Fruit fly (Drosophila melanogaster): Measurements from ENCODE around the gene CG5262.

CG5262 gene

DNA sequence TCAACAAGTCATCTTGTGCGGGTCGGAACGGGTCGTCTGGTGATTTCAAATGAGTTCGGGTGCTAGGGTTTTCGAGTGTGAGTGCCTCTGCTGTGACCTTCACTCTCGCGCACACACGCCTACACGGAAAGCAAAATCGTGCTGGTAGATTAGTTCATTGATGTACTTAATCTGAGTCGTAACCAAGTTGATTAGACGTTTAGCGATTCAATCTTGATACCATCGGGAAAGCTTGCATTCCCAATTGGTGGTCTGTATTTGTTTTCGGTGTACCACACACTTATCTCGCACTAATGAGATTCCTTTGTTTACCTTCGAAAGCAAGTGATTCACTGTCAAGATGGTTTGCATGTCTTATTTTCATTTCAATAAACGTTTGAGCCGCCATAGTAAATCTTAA is 41.3 kb downstream of the CG5262 start:
- TF ChIP-seq fru (GFP tag; optimal IDR thresholded peaks at IDR 0.05) (peak; percentile 24), Mio (GFP tag; optimal IDR thresholded peaks at IDR 0.05) (no peak), dmrt93B (GFP tag; optimal IDR thresholded peaks at IDR 0.05) (no peak), ey (GFP tag; optimal IDR thresholded peaks at IDR 0.05) (peak; percentile 57), sage (GFP tag; optimal IDR thresholded peaks at IDR 0.05) (no peak), Dif (GFP tag; optimal IDR thresholded peaks at IDR 0.05; ENCODE audit: partially characterized antibody) (no peak), OdsH (GFP tag; optimal IDR thresholded peaks at IDR 0.05) (peak; percentile 40), N (GFP tag; optimal IDR thresholded peaks at IDR 0.05) (no peak), CG9705 (GFP tag; optimal IDR thresholded peaks at IDR 0.05) (no peak), Sp1 (GFP tag; optimal IDR thresholded peaks at IDR 0.05) (no peak), jim (GFP tag; optimal IDR thresholded peaks at IDR 0.05) (no peak), foxo (GFP tag; optimal IDR thresholded peaks at IDR 0.05) (peak in 1 of 2 experiments; percentile 44), Hr78 (GFP tag; optimal IDR thresholded peaks at IDR 0.05) (no peak), Hr83 (GFP tag; optimal IDR thresholded peaks at IDR 0.05; ENCODE audit: poor library complexity, severe bottlenecking) (no peak), Rel (GFP tag; optimal IDR thresholded peaks at IDR 0.05) (no peak), Rel (tag; optimal IDR thresholded peaks at IDR 0.05) (no peak), dsf (GFP tag; optimal IDR thresholded peaks at IDR 0.05; ENCODE audit: borderline replicate concordance) (no peak), tai (GFP tag; optimal IDR thresholded peaks at IDR 0.05) (no peak), Abd-B (GFP tag; optimal IDR thresholded peaks at IDR 0.05) (no peak), sv (GFP tag; optimal IDR thresholded peaks at IDR 0.05) (no peak), rgr (GFP tag; optimal IDR thresholded peaks at IDR 0.05) (peak; percentile 51), lola (GFP tag; optimal IDR thresholded peaks at IDR 0.05) (no peak), h (GFP tag; optimal IDR thresholded peaks at IDR 0.05) (peak; percentile 73), GATAd (GFP tag; optimal IDR thresholded peaks at IDR 0.05) (no peak), Vsx2 (GFP tag; optimal IDR thresholded peaks at IDR 0.05; ENCODE audit: partially characterized antibody) (no peak), brk (GFP tag; optimal IDR thresholded peaks at IDR 0.05) (peak; percentile 20), CG32264 (GFP tag; optimal IDR thresholded peaks at IDR 0.05) (no peak), Hnf4 (GFP tag; optimal IDR thresholded peaks at IDR 0.05) (no peak)

DNA sequence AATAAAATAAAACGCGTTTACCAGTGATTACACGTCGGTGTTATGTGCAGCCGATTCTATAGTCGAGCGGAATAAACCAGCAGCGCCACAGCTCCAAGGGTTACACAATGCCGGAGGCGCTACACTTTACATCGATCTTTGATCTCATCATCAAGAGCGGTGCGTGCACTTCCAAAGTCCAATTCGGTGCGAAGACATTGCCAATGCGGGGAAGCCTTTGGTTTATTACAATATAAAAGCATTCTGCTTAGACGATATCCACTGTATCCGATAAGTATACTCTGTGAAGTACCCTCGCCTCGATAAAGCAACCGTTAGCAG is 42.5 kb downstream of the CG5262 start:
- TF ChIP-seq lola (GFP tag; optimal IDR thresholded peaks at IDR 0.05): no peak
- TF ChIP-seq dmrt93B (GFP tag; optimal IDR thresholded peaks at IDR 0.05): no peak
- TF ChIP-seq Dfd (GFP tag; optimal IDR thresholded peaks at IDR 0.05): no peak
- no peak for TF ChIP-seq GATAd (GFP tag; optimal IDR thresholded peaks at IDR 0.05)
- TF ChIP-seq Dif (GFP tag; optimal IDR thresholded peaks at IDR 0.05; ENCODE audit: partially characterized antibody): no peak
- no peak for TF ChIP-seq Hnf4 (GFP tag; optimal IDR thresholded peaks at IDR 0.05)
- TF ChIP-seq Rel (GFP tag; optimal IDR thresholded peaks at IDR 0.05): no peak
- no peak for TF ChIP-seq Rel (tag; optimal IDR thresholded peaks at IDR 0.05)
- TF ChIP-seq psq (GFP tag; optimal IDR thresholded peaks at IDR 0.05): no peak
- no peak for TF ChIP-seq foxo (GFP tag; optimal IDR thresholded peaks at IDR 0.05)
- no peak for TF ChIP-seq HLH106 (tag; optimal IDR thresholded peaks at IDR 0.05)

DNA sequence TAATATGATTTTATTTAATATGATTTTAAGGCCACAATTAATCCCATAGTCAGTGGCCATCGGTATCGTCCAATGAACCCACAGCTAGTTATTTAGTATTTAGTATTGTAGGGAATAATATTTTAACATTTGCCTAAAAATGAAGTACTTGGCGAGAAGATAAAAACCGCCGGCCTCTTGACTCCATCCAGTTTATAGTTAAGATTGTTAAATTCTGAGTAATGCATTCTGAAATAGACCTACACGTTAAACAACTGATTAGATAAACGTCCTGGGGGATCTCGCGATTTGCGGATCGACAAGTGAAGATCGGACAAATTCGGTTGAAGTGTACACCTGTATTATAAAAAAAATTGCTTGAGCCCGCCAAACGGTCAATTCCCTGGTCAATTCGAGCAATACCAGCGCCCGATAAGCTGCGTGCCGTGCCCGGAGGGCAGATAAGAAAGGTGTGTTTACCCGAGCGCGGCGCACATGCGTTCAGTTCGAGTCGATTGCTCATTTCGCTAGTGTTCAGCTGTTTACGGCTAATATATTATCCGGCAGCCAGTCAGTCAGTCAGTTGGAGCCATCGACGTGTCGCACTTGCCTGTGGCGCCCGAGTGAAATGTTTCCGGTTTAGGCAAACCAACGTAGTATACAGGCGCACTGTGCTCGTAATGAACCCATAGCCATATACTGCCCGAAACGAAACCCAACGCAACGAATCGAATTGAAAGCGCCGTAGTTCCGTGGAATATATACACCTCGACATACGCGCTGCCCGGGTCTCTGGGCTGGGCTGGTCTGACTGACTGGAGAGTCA is 43.0 kb downstream of the CG5262 start:
- TF ChIP-seq HLH106 (tag; optimal IDR thresholded peaks at IDR 0.05) (no peak), Jra (GFP tag; optimal IDR thresholded peaks at IDR 0.05) (peak; percentile 0), Rel (GFP tag; optimal IDR thresholded peaks at IDR 0.05) (no peak), Rel (tag; optimal IDR thresholded peaks at IDR 0.05) (peak; percentile 79), Hr83 (GFP tag; optimal IDR thresholded peaks at IDR 0.05; ENCODE audit: poor library complexity, severe bottlenecking) (peak; percentile 37), h (GFP tag; optimal IDR thresholded peaks at IDR 0.05) (peak; percentile 59), Sp1 (GFP tag; optimal IDR thresholded peaks at IDR 0.05) (peak; percentile 5), CG32264 (GFP tag; optimal IDR thresholded peaks at IDR 0.05) (no peak), sage (GFP tag; optimal IDR thresholded peaks at IDR 0.05) (no peak)

DNA sequence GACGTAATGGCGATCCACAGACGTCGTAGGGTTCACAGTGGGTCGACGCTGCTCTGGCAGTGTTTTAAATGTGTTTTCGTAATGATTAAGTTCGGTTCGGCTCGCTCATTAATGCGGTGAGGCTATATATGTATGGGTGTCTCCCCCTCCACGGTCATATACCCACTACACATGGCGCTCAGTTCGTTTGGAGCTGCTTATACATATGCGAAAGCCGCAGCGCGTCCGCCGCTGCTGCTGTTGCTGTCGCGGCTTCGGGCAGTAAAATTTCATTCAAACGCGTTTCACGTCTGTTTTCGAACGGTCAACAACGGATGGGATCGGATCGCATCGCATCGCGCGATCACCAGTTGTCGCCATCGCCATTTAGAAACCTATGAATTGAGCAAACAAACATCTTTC is 44.3 kb downstream of the CG5262 start:
- no peak for TF ChIP-seq Rel (GFP tag; optimal IDR thresholded peaks at IDR 0.05)
- TF ChIP-seq Rel (tag; optimal IDR thresholded peaks at IDR 0.05): peak; percentile 76
- TF ChIP-seq Sp1 (GFP tag; optimal IDR thresholded peaks at IDR 0.05): peak; percentile 6
- TF ChIP-seq usp (GFP tag; optimal IDR thresholded peaks at IDR 0.05): no peak
- no peak for TF ChIP-seq Jra (GFP tag; optimal IDR thresholded peaks at IDR 0.05)

Data from whole organism, wandering third instar larva.